Worm (Caenorhabditis elegans): Measurements from ENCODE around the gene arc-1.

Gene arc-1

DNA sequence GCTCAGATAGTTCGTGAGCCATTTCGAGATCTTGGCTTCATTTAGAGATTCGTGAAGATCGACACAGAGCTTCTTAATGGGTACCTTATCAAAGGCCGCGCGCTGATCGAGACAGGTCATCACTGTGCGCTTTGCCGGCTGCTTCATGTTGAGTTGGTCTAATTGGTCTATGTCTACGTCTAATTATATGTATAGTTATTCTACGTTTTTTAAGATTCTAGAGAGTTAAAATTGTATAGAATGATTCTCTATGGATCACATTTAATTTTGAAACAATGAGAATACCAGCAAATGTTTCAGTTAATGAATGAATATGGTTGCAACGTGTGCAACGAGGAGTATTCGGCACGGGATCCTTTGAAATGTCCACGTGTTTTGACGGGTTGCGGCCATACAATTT, at the start of gene arc-1:
Gene arc-1, plus strand, starts transcription at position 301 of the 400 bp plus-strand sequence.
- TF ChIP-seq unc-39 (tag; optimal IDR thresholded peaks at IDR 0.05) (no peak), saeg-2 (GFP tag; IDR thresholded peaks at IDR 0.05) (no peak), vab-7 (GFP tag; IDR thresholded peaks at IDR 0.05) (no peak), gei-8 (GFP tag; optimal IDR thresholded peaks at IDR 0.05) (no peak), ZK337.2 (GFP tag; IDR thresholded peaks at IDR 0.05) (no peak), snpc-4 (tag; optimal IDR thresholded peaks at IDR 0.05) (no peak)

DNA sequence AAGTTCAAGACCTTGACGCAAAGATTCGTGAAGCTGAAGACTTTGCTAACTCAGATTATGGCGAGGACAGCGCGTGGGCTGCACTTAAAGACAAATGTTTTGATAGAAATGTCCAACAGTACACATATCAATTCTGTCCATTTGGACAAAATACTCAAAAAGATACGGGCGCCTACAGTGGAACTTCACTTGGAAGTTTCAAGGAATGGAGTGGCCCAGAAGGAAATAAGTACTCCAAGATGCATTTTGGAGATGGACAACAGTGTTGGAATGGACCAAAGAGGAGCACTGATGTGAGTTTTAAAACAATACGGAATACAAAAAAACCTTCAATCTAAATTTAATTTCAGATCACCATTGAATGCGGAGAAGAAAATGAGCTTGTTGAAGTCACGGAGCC, 48.8 kb upstream of the arc-1 start:
- no peak for TF ChIP-seq dmd-6 (GFP tag; IDR thresholded peaks at IDR 0.05)
- TF ChIP-seq fos-1 (tag; optimal IDR thresholded peaks at IDR 0.05), result no peak
- TF ChIP-seq ctbp-1 (GFP tag; IDR thresholded peaks at IDR 0.05), result no peak
- TF ChIP-seq unc-62 (GFP tag; optimal IDR thresholded peaks at IDR 0.05 in 1 of 2), result peak in 1 of 2 experiments; percentile 94
- TF ChIP-seq unc-62 (tag; optimal IDR thresholded peaks at IDR 0.05), result no peak
- TF ChIP-seq cey-2 (tag; optimal IDR thresholded peaks at IDR 0.05; ENCODE audit: borderline replicate concordance, insufficient read depth), result no peak
- TF ChIP-seq mxl-3 (GFP tag; optimal IDR thresholded peaks at IDR 0.05), result no peak
- TF ChIP-seq rbr-2 (tag; optimal IDR thresholded peaks at IDR 0.05), result no peak
- no peak for TF ChIP-seq dmd-9 (GFP tag; IDR thresholded peaks at IDR 0.05)

DNA sequence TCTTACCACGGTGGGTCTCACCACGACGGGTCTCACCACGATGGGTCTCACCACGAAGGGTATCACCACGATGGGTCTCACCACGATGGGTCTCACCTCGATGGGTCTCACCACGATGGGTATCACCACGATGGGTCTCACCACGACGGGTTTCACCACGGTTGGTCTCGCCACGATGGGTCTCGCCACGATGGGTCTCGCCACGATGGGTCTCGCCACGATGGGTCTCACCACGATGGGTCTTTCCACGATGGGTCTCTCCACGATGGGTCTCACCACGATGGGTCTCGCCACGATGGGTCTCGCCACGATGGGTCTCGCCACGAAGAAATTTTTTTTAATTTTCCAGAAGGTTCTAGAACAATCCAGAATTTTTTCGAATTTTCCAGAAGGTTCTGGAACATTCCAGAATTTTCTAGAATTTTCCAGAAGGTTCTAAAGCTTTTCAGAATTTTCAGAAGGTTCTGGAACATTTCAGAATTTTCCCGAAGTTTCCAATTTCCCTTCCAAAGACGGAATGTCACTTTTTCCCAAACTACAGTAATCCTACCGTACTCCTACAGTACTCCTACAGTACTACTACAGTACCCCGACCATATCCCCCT, 40.7 kb upstream of the arc-1 start:
- TF ChIP-seq egl-43 (GFP tag; IDR thresholded peaks at IDR 0.05), result peak; percentile 52; the same call in 1 of the 2 replicates
- TF ChIP-seq set-16 (GFP tag; IDR thresholded peaks at IDR 0.05), result peak; percentile 80

DNA sequence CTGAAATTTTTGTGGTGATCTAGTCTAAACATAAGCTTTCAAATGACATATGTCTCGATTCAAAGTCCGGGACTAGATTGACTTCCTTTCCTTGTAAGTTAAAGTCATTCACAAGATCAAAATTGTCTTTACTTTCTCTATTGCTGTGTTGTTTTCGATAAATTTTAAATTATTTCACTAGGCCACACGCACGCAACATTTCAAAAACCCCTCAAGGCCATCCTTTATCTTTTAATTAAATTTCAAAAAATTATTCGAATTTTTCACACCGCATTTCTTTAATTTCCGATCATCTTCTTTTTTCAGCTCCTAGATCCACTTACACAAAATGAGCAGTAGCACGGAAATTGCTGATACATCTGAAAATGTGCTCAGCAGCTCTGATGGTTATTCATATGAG, 38.5 kb upstream of the arc-1 start, which contains the start of gene ZK1307.7:
Gene ZK1307.7, plus strand, starts transcription at position 301 of the 400 bp plus-strand sequence.
- TF ChIP-seq gei-8 (GFP tag; optimal IDR thresholded peaks at IDR 0.05), result no peak
- no peak for TF ChIP-seq Y5F2A.4 (GFP tag; optimal IDR thresholded peaks at IDR 0.05)
- no peak for TF ChIP-seq nhr-41 (GFP tag; IDR thresholded peaks at IDR 0.05)
- TF ChIP-seq dpl-1 (GFP tag; optimal IDR thresholded peaks at IDR 0.05), result no peak
- TF ChIP-seq fkh-10 (GFP tag; optimal IDR thresholded peaks at IDR 0.05), result no peak
- no peak for TF ChIP-seq ceh-44 (GFP tag; IDR thresholded peaks at IDR 0.05)
- TF ChIP-seq snpc-1.2 (GFP tag; IDR thresholded peaks at IDR 0.05), result no peak
- TF ChIP-seq nhr-25 (tag; optimal IDR thresholded peaks at IDR 0.05; ENCODE audit: borderline replicate concordance, insufficient read depth), result no peak
- no peak for TF ChIP-seq mes-2 (tag; optimal IDR thresholded peaks at IDR 0.05; ENCODE audit: poor library complexity, severe bottlenecking)
- no peak for TF ChIP-seq lim-7 (GFP tag; IDR thresholded peaks at IDR 0.05)
- no peak for TF ChIP-seq F37D6.2 (tag; optimal IDR thresholded peaks at IDR 0.05)
- TF ChIP-seq rbr-2 (tag; optimal IDR thresholded peaks at IDR 0.05), result no peak
- TF ChIP-seq lin-1 (GFP tag; IDR thresholded peaks at IDR 0.05), result no peak
- no peak for TF ChIP-seq lsy-2 (tag; optimal IDR thresholded peaks at IDR 0.05)
- no peak for TF ChIP-seq pqm-1 (tag; optimal IDR thresholded peaks at IDR 0.05)
- no peak for TF ChIP-seq ztf-11 (tag; optimal IDR thresholded peaks at IDR 0.05)
- no peak for TF ChIP-seq dmd-9 (GFP tag; IDR thresholded peaks at IDR 0.05)
- no peak for TF ChIP-seq tag-97 (GFP tag; IDR thresholded peaks at IDR 0.05)
- no peak for TF ChIP-seq hlh-30 (tag; optimal IDR thresholded peaks at IDR 0.05; ENCODE audit: insufficient read depth)

- TF ChIP-seq fkh-10 (GFP tag; optimal IDR thresholded peaks at IDR 0.05) (no peak), nhr-28 (tag; optimal IDR thresholded peaks at IDR 0.05) (peak; percentile 50), daf-16 (GFP tag; optimal IDR thresholded peaks at IDR 0.05) (no peak), daf-16 (tag; optimal IDR thresholded peaks at IDR 0.05) (peak; percentile 16)
Measured at ce11 chrII:9644438-9644837, 30.3 kb upstream of the arc-1 start, which contains the start of gene fzr-1. Gene fzr-1, minus strand, starts transcription at chrII:9644466.

All from whole organism, L4 larva.